Fruit fly (Drosophila melanogaster) whole organism, adult: ENCODE data around the gene CG5421.

Source experiments
- CG11617 ChIP-seq: fragments of 200-800 bp; sonication (Bioruptor generic); optimal IDR thresholded peaks from 2 replicates; lab custom pipeline; 2017; ENCODE audit warnings: mild to moderate bottlenecking, missing biosample characterization, missing genetic modification reagents, missing genetic modification characterization
- CG12768 ChIP-seq: fragments of 200-800 bp; sonication (Bioruptor generic); optimal IDR thresholded peaks from 2 replicates; lab custom pipeline; 2017; ENCODE audit warnings: missing biosample characterization, missing genetic modification characterization, mild to moderate bottlenecking, moderate library complexity, missing genetic modification reagents
- CG14711 ChIP-seq: fragments of 200-800 bp; sonication (Bioruptor generic); optimal IDR thresholded peaks from 2 replicates; lab custom pipeline; 2018; ENCODE audit warnings: missing biosample characterization, mild to moderate bottlenecking, missing genetic modification characterization, moderate library complexity
- CG1620 ChIP-seq: fragments of 200-800 bp; sonication (Bioruptor generic); optimal IDR thresholded peaks from 2 replicates; lab custom pipeline; 2016; ENCODE audit warnings: missing biosample characterization, missing genetic modification characterization
- CG33017 ChIP-seq: fragments of 200-800 bp; sonication (Bioruptor generic); optimal IDR thresholded peaks from 2 replicates; lab custom pipeline; 2018; ENCODE audit warnings: missing biosample characterization, mild to moderate bottlenecking, missing genetic modification characterization, moderate library complexity
- CG5204 ChIP-seq: fragments of 200-800 bp; sonication (Bioruptor generic); optimal IDR thresholded peaks from 2 replicates; lab custom pipeline; 2016; ENCODE audit warnings: missing biosample characterization, missing genetic modification characterization
- CG7045 ChIP-seq: fragments of 200-800 bp; sonication (Bioruptor generic); optimal IDR thresholded peaks from 2 replicates; lab custom pipeline; 2017; ENCODE audit warnings: missing biosample characterization, mild to moderate bottlenecking, missing genetic modification characterization
- CG7101 ChIP-seq: fragments of 200-800 bp; sonication (Bioruptor generic); optimal IDR thresholded peaks from 2 replicates; lab custom pipeline; 2018; ENCODE audit warnings: missing biosample characterization, mild to moderate bottlenecking, missing genetic modification characterization, moderate library complexity
- Clk ChIP-seq: fragments of 200-800 bp; sonication (Bioruptor generic); optimal IDR thresholded peaks from 2 replicates; lab custom pipeline; 2017; ENCODE audit warnings: missing biosample characterization, missing genetic modification characterization
- Crg-1 ChIP-seq: fragments of 200-800 bp; sonication (Bioruptor generic); optimal IDR thresholded peaks from 2 replicates; lab custom pipeline; 2016; ENCODE audit warnings: missing biosample characterization, missing genetic modification characterization
- Hr96 ChIP-seq: fragments of 200-800 bp; sonication (Bioruptor generic); optimal IDR thresholded peaks from 2 replicates; lab custom pipeline; 2016; ENCODE audit warnings: missing biosample characterization, missing genetic modification characterization
- Mnt ChIP-seq: fragments of 200-800 bp; sonication (Bioruptor generic); optimal IDR thresholded peaks from 2 replicates; lab custom pipeline; 2016; ENCODE audit warnings: missing biosample characterization, mild to moderate bottlenecking, missing genetic modification characterization
- bab1 ChIP-seq: fragments of 200-800 bp; sonication (Bioruptor generic); optimal IDR thresholded peaks from 3 replicates; lab custom pipeline; 2019; ENCODE audit warnings: missing biosample characterization, mild to moderate bottlenecking, missing genetic modification characterization, moderate library complexity
- cic ChIP-seq: fragments of 200-800 bp; sonication (Bioruptor generic); optimal IDR thresholded peaks from 2 replicates; lab custom pipeline; 2017; ENCODE audit warnings: missing biosample characterization, mild to moderate bottlenecking, missing genetic modification characterization, moderate library complexity
- cnc ChIP-seq, 2 experiments: fragments of >200 bp; optimal IDR thresholded peaks; 2 replicates each; lab custom pipeline; 2017
- kay ChIP-seq: fragments of 200-800 bp; sonication (Bioruptor generic); peaks from one replicate; lab custom pipeline; 2016; ENCODE audit warnings: missing biosample characterization, missing genetic modification characterization, borderline replicate concordance
- ovo ChIP-seq: fragments of 200-800 bp; sonication (Bioruptor generic); optimal IDR thresholded peaks from 2 replicates; lab custom pipeline; 2016; ENCODE audit warnings: missing biosample characterization, missing genetic modification characterization
- pad ChIP-seq: fragments of 200-800 bp; sonication (Bioruptor generic); optimal IDR thresholded peaks from 3 replicates; lab custom pipeline; 2017; ENCODE audit warnings: missing biosample characterization, missing genetic modification characterization, mild to moderate bottlenecking, moderate library complexity, missing genetic modification reagents
- tj ChIP-seq: fragments of 200-800 bp; sonication (Bioruptor generic); optimal IDR thresholded peaks from 3 replicates; lab custom pipeline; 2017; ENCODE audit warnings: missing biosample characterization, mild to moderate bottlenecking, missing genetic modification characterization, moderate library complexity
- toe ChIP-seq: fragments of 200-800 bp; sonication (Bioruptor generic); optimal IDR thresholded peaks from 2 replicates; lab custom pipeline; 2016; ENCODE audit warnings: missing biosample characterization, missing genetic modification characterization

CG5421 gene

dm6 chr2L:12448082-12448621, at the start of gene CG5421, which contains the start of gene Oatp33Eb:
Gene CG5421 (minus strand): TSS chr2L:12448132.
Gene Oatp33Eb (plus strand): TSS chr2L:12448484.
- TF ChIP-seq kay (GFP tag; lab: Kevin White, UChicago), result peak; percentile 5
- peak; percentile 44 for TF ChIP-seq CG11617 (GFP tag; lab: Kevin White, UChicago)
- no peak for TF ChIP-seq CG5204 (GFP tag; lab: Kevin White, UChicago)
- no peak for TF ChIP-seq CG1620 (GFP tag; lab: Kevin White, UChicago)
- no peak for TF ChIP-seq tj
- no peak for TF ChIP-seq CG14711 (tag; lab: Kevin White, UChicago)
- TF ChIP-seq toe, result no peak
- TF ChIP-seq cnc (optimal IDR thresholded peaks at IDR 0.05; lab: Kevin White, UChicago), result no peak
- peak; percentile 22 for TF ChIP-seq CG12768
- TF ChIP-seq Hr96 (GFP tag; lab: Kevin White, UChicago), result no peak
- TF ChIP-seq Clk (GFP tag; lab: Kevin White, UChicago), result no peak
- TF ChIP-seq Mnt (GFP tag; lab: Kevin White, UChicago), result peak; percentile 37
- TF ChIP-seq bab1 (GFP tag; lab: Kevin White, UChicago), result no peak
- TF ChIP-seq Crg-1 (GFP tag; lab: Kevin White, UChicago), result no peak
- TF ChIP-seq pad (GFP tag; lab: Kevin White, UChicago), result no peak
- peak; percentile 73 for TF ChIP-seq CG33017 (tag; lab: Kevin White, UChicago)
- no peak for TF ChIP-seq CG7045 (GFP tag; lab: Kevin White, UChicago)
- TF ChIP-seq ovo, result no peak
- peak; percentile 72 for TF ChIP-seq cic (GFP tag; lab: Kevin White, UChicago)
- TF ChIP-seq CG7101 (tag; lab: Kevin White, UChicago), result no peak

- no peak for TF ChIP-seq Clk (GFP tag; lab: Kevin White, UChicago)
- peak; percentile 56 for TF ChIP-seq cic (GFP tag; lab: Kevin White, UChicago)
- TF ChIP-seq kay (GFP tag; lab: Kevin White, UChicago), result peak; percentile 35
- peak in 1 of 2 experiments; percentile 5 for TF ChIP-seq cnc (optimal IDR thresholded peaks at IDR 0.05; lab: Kevin White, UChicago)
These were observed 47.3 kb upstream of the CG5421 start for dm6 chr2L:12495196-12495595.

- peak; percentile 28 for TF ChIP-seq CG5204 (GFP tag; lab: Kevin White, UChicago)
- TF ChIP-seq CG11617 (GFP tag; lab: Kevin White, UChicago), result peak; percentile 5
- no peak for TF ChIP-seq CG7101 (tag; lab: Kevin White, UChicago)
- peak; percentile 62 for TF ChIP-seq CG33017 (tag; lab: Kevin White, UChicago)
- TF ChIP-seq cic (GFP tag; lab: Kevin White, UChicago), result peak; percentile 59
- peak; percentile 63 for TF ChIP-seq CG12768
- TF ChIP-seq Mnt (GFP tag; lab: Kevin White, UChicago), result no peak
- TF ChIP-seq kay (GFP tag; lab: Kevin White, UChicago), result peak; percentile 57
These were observed 45.9 kb upstream of the CG5421 start for dm6 chr2L:12493771-12494317.

dm6 chr2L:12493101-12493770, 45.3 kb upstream of the CG5421 start:
- TF ChIP-seq Mnt (GFP tag; lab: Kevin White, UChicago) (peak; percentile 25), kay (GFP tag; lab: Kevin White, UChicago) (peak; percentile 96), tj (peak; percentile 23), CG1620 (GFP tag; lab: Kevin White, UChicago) (no peak)

dm6 chr2L:12489470-12489869, 41.5 kb upstream of the CG5421 start:
- TF ChIP-seq pad (GFP tag; lab: Kevin White, UChicago) (no peak), cnc (optimal IDR thresholded peaks at IDR 0.05; lab: Kevin White, UChicago) (no peak), tj (no peak)

dm6 chr2L:12487823-12488222, 39.9 kb upstream of the CG5421 start:
- TF ChIP-seq kay (GFP tag; lab: Kevin White, UChicago) (peak; percentile 82), CG1620 (GFP tag; lab: Kevin White, UChicago) (no peak), cic (GFP tag; lab: Kevin White, UChicago) (peak; percentile 24), ovo (no peak), CG7101 (tag; lab: Kevin White, UChicago) (no peak), bab1 (GFP tag; lab: Kevin White, UChicago) (no peak)

- TF ChIP-seq toe, result no peak
- TF ChIP-seq tj, result no peak
- TF ChIP-seq ovo, result no peak
- TF ChIP-seq Mnt (GFP tag; lab: Kevin White, UChicago), result no peak
- TF ChIP-seq CG14711 (tag; lab: Kevin White, UChicago), result no peak
- no peak for TF ChIP-seq CG7045 (GFP tag; lab: Kevin White, UChicago)
- TF ChIP-seq CG5204 (GFP tag; lab: Kevin White, UChicago), result no peak
- no peak for TF ChIP-seq CG7101 (tag; lab: Kevin White, UChicago)
- no peak for TF ChIP-seq CG1620 (GFP tag; lab: Kevin White, UChicago)
- no peak for TF ChIP-seq Clk (GFP tag; lab: Kevin White, UChicago)
- TF ChIP-seq CG12768, result no peak
- TF ChIP-seq CG11617 (GFP tag; lab: Kevin White, UChicago), result no peak
These were observed 39.4 kb upstream of the CG5421 start for dm6 chr2L:12487311-12487710.
